Worm (Caenorhabditis elegans): ENCODE results near the gene twk-6.

twk-6 gene

DNA sequence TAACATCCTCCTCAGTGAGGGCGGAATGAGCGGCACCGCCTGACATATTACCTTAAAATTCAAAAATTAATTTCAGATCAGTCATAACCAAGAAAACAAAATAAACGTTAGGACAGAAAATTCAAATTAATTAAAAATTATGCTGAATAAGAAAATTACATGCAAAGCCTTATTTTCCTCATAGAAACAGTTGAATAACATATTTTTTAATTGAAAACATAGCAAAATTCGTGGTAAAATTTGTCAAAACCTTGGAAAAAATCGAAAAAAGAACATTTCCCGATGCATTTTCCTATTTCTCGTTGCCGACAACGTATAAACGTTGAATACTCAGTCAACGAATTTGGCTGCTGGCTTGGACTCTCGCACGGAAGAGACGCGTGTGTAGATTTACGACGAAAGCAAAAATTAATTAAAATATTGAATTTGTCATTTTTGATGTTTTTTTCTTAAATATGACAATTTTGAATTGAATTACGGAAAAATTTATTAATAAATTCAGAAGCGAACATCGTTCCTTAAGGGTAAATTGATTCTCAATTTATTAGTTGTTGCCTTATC is 11.4 kb downstream of the twk-6 start, which contains the start of the genes rps-0 and rbg-3 (continued):
- TF ChIP-seq lin-35 (GFP tag; optimal IDR thresholded peaks at IDR 0.05) (peak in 2 of 3 experiments; percentile 64 to 92), F55B11.4 (tag; optimal IDR thresholded peaks at IDR 0.05; ENCODE audit: borderline replicate concordance, insufficient read depth) (no peak), B0261.1 (tag; optimal IDR thresholded peaks at IDR 0.05) (no peak), snpc-1.1 (tag; optimal IDR thresholded peaks at IDR 0.05; ENCODE audit: insufficient read depth) (peak; percentile 13), Y53G8AR.9 (GFP tag; conservative IDR thresholded peaks at IDR 0.05) (peak; percentile 58; the same call in 1 of the 2 replicates), T26A5.8 (tag; optimal IDR thresholded peaks at IDR 0.05) (no peak), ztf-28 (GFP tag; IDR thresholded peaks at IDR 0.05) (0 out of 2 replicates have a peak, but pooled peaks have one; percentile 30), Y53F4B.3 (GFP tag; IDR thresholded peaks at IDR 0.05) (no peak), repo-1 (tag; optimal IDR thresholded peaks at IDR 0.05) (no peak), hmg-1.2 (GFP tag; IDR thresholded peaks at IDR 0.05) (peak; percentile 89), somi-1 (GFP tag; optimal IDR thresholded peaks at IDR 0.05) (peak; percentile 24), F22D6.2 (tag; optimal IDR thresholded peaks at IDR 0.05) (no peak), F49E8.2 (tag; optimal IDR thresholded peaks at IDR 0.05; ENCODE audit: insufficient read depth) (peak; percentile 74), ztf-18 (tag; optimal IDR thresholded peaks at IDR 0.05) (peak; percentile 90), ztf-26 (tag; optimal IDR thresholded peaks at IDR 0.05) (peak; percentile 20), nfya-2 (GFP tag; IDR thresholded peaks at IDR 0.05) (no peak), C06A6.2 (GFP tag; conservative IDR thresholded peaks at IDR 0.05) (no peak; the same call in 1 of the 2 replicates), sptf-2 (GFP tag; optimal IDR thresholded peaks at IDR 0.05) (no peak), D2030.7 (GFP tag; IDR thresholded peaks at IDR 0.05) (peak; percentile 79), hlh-12 (tag; optimal IDR thresholded peaks at IDR 0.05) (no peak), pha-4 (tag; optimal IDR thresholded peaks at IDR 0.05) (peak; percentile 84), dox-1 (GFP tag; IDR thresholded peaks at IDR 0.05) (peak; percentile 87), B0336.3 (GFP tag; IDR thresholded peaks at IDR 0.05) (0 out of 2 replicates have a peak, but pooled peaks have one; percentile 35), fkh-3 (tag; optimal IDR thresholded peaks at IDR 0.05) (no peak), dpl-1 (GFP tag; optimal IDR thresholded peaks at IDR 0.05) (peak; percentile 75), F52B5.7 (tag; optimal IDR thresholded peaks at IDR 0.05) (no peak)

DNA sequence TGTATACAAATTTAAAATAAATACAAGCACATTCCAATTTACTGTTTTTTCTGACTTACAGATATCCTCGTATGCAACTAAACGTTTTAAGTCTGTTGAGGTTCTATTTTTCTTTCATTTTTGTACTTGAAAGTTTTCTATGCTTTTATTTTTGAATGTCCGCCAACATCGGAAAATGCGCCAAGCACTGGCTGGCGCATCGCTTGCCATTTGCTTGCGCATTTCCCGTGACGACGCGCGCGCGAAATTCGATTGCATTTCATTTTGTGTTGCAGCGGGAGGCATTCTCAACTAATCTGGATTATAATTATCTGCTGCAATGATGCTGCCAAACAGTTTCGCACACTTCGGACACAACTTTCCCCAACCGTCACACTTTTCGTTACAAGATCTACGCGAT is 14.3 kb downstream of the twk-6 start, which contains the start of gene fbxl-2:
Gene fbxl-2 (plus strand): TSS at position 278 of the 400 bp plus-strand sequence.
- TF ChIP-seq cebp-1 (GFP tag; IDR thresholded peaks at IDR 0.05) (peak; percentile 80), cebp-1 (tag; optimal IDR thresholded peaks at IDR 0.05) (peak; percentile 92), atf-7 (tag; optimal IDR thresholded peaks at IDR 0.05) (peak; percentile 82), madf-8 (GFP tag; conservative IDR thresholded peaks at IDR 0.05) (peak; percentile 84), ceh-91 (GFP tag; IDR thresholded peaks at IDR 0.05) (peak; percentile 86), nfya-2 (GFP tag; IDR thresholded peaks at IDR 0.05) (0 out of 2 replicates have a peak, but pooled peaks have one; percentile 65), F52B5.7 (tag; optimal IDR thresholded peaks at IDR 0.05) (peak; percentile 59), nhr-80 (tag; optimal IDR thresholded peaks at IDR 0.05) (peak; percentile 79), hlh-12 (tag; optimal IDR thresholded peaks at IDR 0.05) (no peak), C17E4.6 (GFP tag; IDR thresholded peaks at IDR 0.05) (peak; percentile 90), sdz-38 (tag; optimal IDR thresholded peaks at IDR 0.05) (no peak), pha-4 (tag; optimal IDR thresholded peaks at IDR 0.05) (peak; percentile 85), aptf-3 (GFP tag; IDR thresholded peaks at IDR 0.05) (0 out of 2 replicates have a peak, but pooled peaks have one; percentile 49), snpc-1.1 (tag; optimal IDR thresholded peaks at IDR 0.05; ENCODE audit: insufficient read depth) (no peak), attf-5 (GFP tag; optimal IDR thresholded peaks at IDR 0.05) (peak; percentile 98), nfya-1 (tag; optimal IDR thresholded peaks at IDR 0.05; ENCODE audit: borderline replicate concordance, insufficient read depth) (no peak), nhr-90 (tag; optimal IDR thresholded peaks at IDR 0.05) (peak; percentile 60), ztf-18 (tag; optimal IDR thresholded peaks at IDR 0.05) (peak; percentile 99), efl-1 (GFP tag; optimal IDR thresholded peaks at IDR 0.05) (peak; percentile 96), Y53G8AR.9 (GFP tag; conservative IDR thresholded peaks at IDR 0.05) (peak; percentile 97), F33H1.4 (GFP tag; IDR thresholded peaks at IDR 0.05) (peak; percentile 94), F10E7.11 (tag; optimal IDR thresholded peaks at IDR 0.05) (peak; percentile 34), tbx-9 (tag; optimal IDR thresholded peaks at IDR 0.05; ENCODE audit: borderline replicate concordance) (no peak), F37B4.10 (GFP tag; IDR thresholded peaks at IDR 0.05) (0 out of 2 replicates have a peak, but pooled peaks have one; percentile 82), bed-2 (GFP tag; IDR thresholded peaks at IDR 0.05) (peak; percentile 82), Y67H2A.10 (GFP tag; conservative IDR thresholded peaks at IDR 0.05) (peak; percentile 71), zim-3 (tag; optimal IDR thresholded peaks at IDR 0.05) (no peak), snpc-3.4 (tag; optimal IDR thresholded peaks at IDR 0.05) (peak; percentile 88)

All from whole organism, young adult.